Worm (Caenorhabditis elegans): ENCODE data around the gene M28.10.
A peak's percentile ranks its signal among the peaks of the same experiment; 100 is the strongest.

DNA sequence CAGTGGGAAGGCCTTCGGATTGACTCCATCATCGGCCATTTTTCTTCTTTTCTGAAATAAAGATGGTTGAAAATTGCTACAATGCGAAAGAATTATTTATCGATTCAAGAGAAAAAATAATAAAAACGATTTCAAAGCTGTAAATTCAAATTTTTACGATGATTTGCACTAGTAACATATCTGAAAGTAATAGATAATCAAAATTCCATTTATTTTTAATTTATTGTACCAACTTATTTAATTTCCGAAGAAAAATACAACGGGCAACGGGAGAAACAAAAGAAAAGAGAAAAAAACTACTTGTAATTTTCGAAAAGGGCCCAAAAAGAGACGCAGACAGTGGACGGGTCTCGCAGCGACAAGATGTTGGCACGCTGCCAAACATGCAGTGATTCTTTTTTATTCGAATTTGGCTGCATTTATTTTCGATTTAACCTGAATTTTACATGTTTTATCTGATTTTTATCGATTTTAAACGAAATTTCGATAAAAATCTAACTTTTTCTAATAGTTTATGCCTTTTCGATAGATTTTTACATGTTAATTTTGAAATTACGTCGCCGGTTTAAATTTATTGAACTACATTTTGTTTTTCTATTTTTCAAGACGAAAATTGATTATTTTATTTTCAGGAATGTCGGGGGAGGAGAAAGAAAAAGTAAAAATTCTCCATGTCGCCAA, 11.4 kb downstream of the M28.10 start, which contains the start of the genes snu-13 and rsp-7:
- TF ChIP-seq ztf-29 (GFP tag; IDR thresholded peaks at IDR 0.05) (no peak), med-1 (GFP tag; optimal IDR thresholded peaks at IDR 0.05; ENCODE audit: insufficient read depth) (no peak), tab-1 (GFP tag; IDR thresholded peaks at IDR 0.05) (no peak), cog-1 (tag; optimal IDR thresholded peaks at IDR 0.05) (peak; percentile 45), ztf-23 (GFP tag; IDR thresholded peaks at IDR 0.05) (no peak), ref-1 (GFP tag; conservative IDR thresholded peaks at IDR 0.05) (no peak), T22C8.4 (GFP tag; IDR thresholded peaks at IDR 0.05) (no peak), flt-1 (GFP tag; IDR thresholded peaks at IDR 0.05) (no peak)
